Worm (Caenorhabditis elegans) whole organism, L4/young adult: ENCODE results near the gene ZK666.12.

ENCODE experiments used
- W03F9.2 ChIP-seq: fragments of 150-350 bp; optimal IDR thresholded peaks from 2 replicates; lab custom pipeline; 2014; ENCODE audit warnings: missing biosample characterization, missing genetic modification characterization
- him-1 ChIP-seq: sonication (generic microtip); optimal IDR thresholded peaks from 2 replicates; lab custom pipeline; 2016; ENCODE audit warnings: missing genotype, missing genetic modification reagents, missing genetic modification characterization, missing compliant biosample characterization

- TF ChIP-seq him-1 (tag; lab: Kevin White, UChicago) (no peak), W03F9.2 (no peak)
Observed at ce11 chrII:10542654-10543456, 46.8 kb downstream of the ZK666.12 start.
